Fruit fly (Drosophila melanogaster) whole organism, embryonic: ENCODE data around the gene tai.
A peak's percentile ranks its signal among the peaks of the same experiment; 100 is the strongest.

Experiments used
- Ada2b ChIP-seq: fragments of 200-800 bp; sonication (Bioruptor generic); IDR thresholded peaks from 2 replicates; pipeline ENCODE4 v1.3.6; 2022; ENCODE audit warnings: missing biosample characterization, missing genetic modification characterization
- Atf6 ChIP-seq: fragments of 200-800 bp; sonication (Bioruptor generic); IDR thresholded peaks from 2 replicates; pipeline ENCODE4 v1.3.6; 2022; ENCODE audit warnings: missing biosample characterization, missing genetic modification characterization
- CG1024 ChIP-seq: fragments of 200-800 bp; sonication (Bioruptor generic); IDR thresholded peaks from 2 replicates; pipeline ENCODE4 v1.3.6; 2022; ENCODE audit warnings: missing biosample characterization, missing genetic modification characterization
- CG10274 ChIP-seq: fragments of 200-800 bp; sonication (Bioruptor generic); optimal IDR thresholded peaks from 3 replicates; lab custom pipeline; 2017; ENCODE audit warnings: missing biosample characterization, mild to moderate bottlenecking, missing genetic modification characterization
- CG11504 ChIP-seq: fragments of 200-800 bp; sonication (Bioruptor generic); optimal IDR thresholded peaks from 3 replicates; lab custom pipeline; 2019; ENCODE audit warnings: missing biosample characterization, mild to moderate bottlenecking, missing genetic modification characterization, moderate library complexity
- CG12071 ChIP-seq: fragments of 200-800 bp; sonication (Bioruptor generic); optimal IDR thresholded peaks from 3 replicates; lab custom pipeline; 2018; ENCODE audit warnings: missing biosample characterization, mild to moderate bottlenecking, missing genetic modification characterization
- CG12391 ChIP-seq: fragments of 200-800 bp; sonication (Bioruptor generic); optimal IDR thresholded peaks from 3 replicates; lab custom pipeline; 2018; ENCODE audit warnings: missing biosample characterization, mild to moderate bottlenecking, missing genetic modification characterization, moderate library complexity
- CG13624 ChIP-seq: fragments of 200-800 bp; sonication (Bioruptor generic); optimal IDR thresholded peaks from 2 replicates; lab custom pipeline; 2016; ENCODE audit warnings: missing biosample characterization, missing genetic modification characterization
- CG13775 ChIP-seq: fragments of 200-800 bp; sonication (Bioruptor generic); optimal IDR thresholded peaks from 3 replicates; lab custom pipeline; 2017; ENCODE audit warnings: missing biosample characterization, mild to moderate bottlenecking, missing genetic modification characterization
- CG15696 ChIP-seq: fragments of 200-800 bp; sonication (Bioruptor generic); optimal IDR thresholded peaks from 2 replicates; lab custom pipeline; 2019; ENCODE audit warnings: missing biosample characterization, mild to moderate bottlenecking, missing genetic modification characterization, moderate library complexity
- CG17186 ChIP-seq: fragments of 200-800 bp; sonication (Bioruptor generic); optimal IDR thresholded peaks from 3 replicates; lab custom pipeline; 2017; ENCODE audit warnings: missing biosample characterization, missing genetic modification reagents, missing genetic modification characterization
- CG2120 ChIP-seq: fragments of 200-800 bp; sonication (Bioruptor generic); optimal IDR thresholded peaks from 3 replicates; lab custom pipeline; 2016; ENCODE audit warnings: missing biosample characterization, missing genetic modification characterization
- CG30020 ChIP-seq: fragments of 200-800 bp; optimal IDR thresholded peaks from 2 replicates; lab custom pipeline; 2019; ENCODE audit warnings: missing biosample characterization, mild to moderate bottlenecking, missing genetic modification characterization, moderate library complexity
- CG31224 ChIP-seq: fragments of 200-800 bp; sonication (Bioruptor generic); IDR thresholded peaks from 2 replicates; pipeline ENCODE4 v1.3.6; 2022; ENCODE audit warnings: missing biosample characterization, missing genetic modification characterization
- CG3838 ChIP-seq: fragments of 200-800 bp; sonication (Bioruptor generic); optimal IDR thresholded peaks from 3 replicates; lab custom pipeline; 2016; ENCODE audit warnings: missing biosample characterization, missing genetic modification characterization
- CG4360 ChIP-seq: fragments of 200-800 bp; sonication (Bioruptor generic); IDR thresholded peaks from 2 replicates; pipeline ENCODE4 v1.3.6; 2022; ENCODE audit warnings: missing biosample characterization, missing genetic modification characterization
- CG4707 ChIP-seq: fragments of 200-800 bp; sonication (Bioruptor generic); optimal IDR thresholded peaks from 2 replicates; lab custom pipeline; 2018; ENCODE audit warnings: missing biosample characterization, mild to moderate bottlenecking, missing genetic modification characterization, moderate library complexity
- CG4730 ChIP-seq: fragments of 200-800 bp; sonication (Bioruptor generic); IDR thresholded peaks from 2 replicates; pipeline ENCODE4 v1.3.6; 2022; ENCODE audit warnings: missing biosample characterization, missing genetic modification characterization
- CG4854 ChIP-seq: fragments of 200-800 bp; sonication (Bioruptor generic); optimal IDR thresholded peaks from 2 replicates; lab custom pipeline; 2016; ENCODE audit warnings: missing biosample characterization, missing genetic modification characterization, inconsistent platforms
- CG6689 ChIP-seq: fragments of 200-800 bp; sonication (Bioruptor generic); IDR thresholded peaks from 2 replicates; pipeline ENCODE4 v1.3.6; 2022; ENCODE audit warnings: missing biosample characterization, missing genetic modification characterization
- CG7271 ChIP-seq: fragments of 200-800 bp; sonication (Bioruptor generic); optimal IDR thresholded peaks from 2 replicates; lab custom pipeline; 2018; ENCODE audit warnings: missing biosample characterization, mild to moderate bottlenecking, missing genetic modification characterization, moderate library complexity
- CG8478 ChIP-seq: fragments of >200 bp; optimal IDR thresholded peaks from 2 replicates; lab custom pipeline; 2018
- CG8924 ChIP-seq: fragments of 200-800 bp; optimal IDR thresholded peaks from 3 replicates; lab custom pipeline; 2019; ENCODE audit warnings: missing biosample characterization, mild to moderate bottlenecking, missing genetic modification characterization, moderate library complexity
- D19A ChIP-seq: fragments of 200-800 bp; optimal IDR thresholded peaks from 3 replicates; lab custom pipeline; 2019; ENCODE audit warnings: missing biosample characterization, mild to moderate bottlenecking, missing genetic modification characterization, moderate library complexity
- Dip2 ChIP-seq: fragments of 200-800 bp; sonication (Bioruptor generic); IDR thresholded peaks from 2 replicates; pipeline ENCODE4 v1.3.6; 2022; ENCODE audit warnings: missing biosample characterization, missing genetic modification characterization
- H15 ChIP-seq: fragments of 200-800 bp; sonication (Bioruptor generic); IDR thresholded peaks from 3 replicates; pipeline ENCODE4 v1.3.6; 2022; ENCODE audit warnings: missing biosample characterization, missing genetic modification characterization
- Hr39 ChIP-seq: fragments of >200 bp; optimal IDR thresholded peaks from 2 replicates; lab custom pipeline; 2017
- Hsf ChIP-seq: fragments of 200-800 bp; sonication (Bioruptor generic); optimal IDR thresholded peaks from 3 replicates; lab custom pipeline; 2016; ENCODE audit warnings: missing biosample characterization, missing genetic modification characterization
- Meics ChIP-seq: fragments of 200-800 bp; sonication (Bioruptor generic); optimal IDR thresholded peaks from 2 replicates; lab custom pipeline; 2017; ENCODE audit warnings: missing biosample characterization, mild to moderate bottlenecking, missing genetic modification characterization
- Neu2 ChIP-seq: fragments of 200-800 bp; sonication (Bioruptor generic); optimal IDR thresholded peaks from 3 replicates; lab custom pipeline; 2016; ENCODE audit warnings: missing biosample characterization, missing genetic modification characterization, borderline replicate concordance
- Oli ChIP-seq: fragments of 200-800 bp; sonication (Bioruptor generic); optimal IDR thresholded peaks from 2 replicates; lab custom pipeline; 2018; ENCODE audit warnings: missing biosample characterization, mild to moderate bottlenecking, missing genetic modification characterization, moderate library complexity
- Spps ChIP-seq: fragments of 200-800 bp; sonication (Bioruptor generic); optimal IDR thresholded peaks from 2 replicates; lab custom pipeline; 2018; ENCODE audit warnings: missing biosample characterization, mild to moderate bottlenecking, missing genetic modification characterization
- ap ChIP-seq: fragments of 200-800 bp; sonication (Bioruptor generic); IDR thresholded peaks from 2 replicates; pipeline ENCODE4 v1.3.6; 2022; ENCODE audit warnings: missing biosample characterization, missing genetic modification characterization
- cg ChIP-seq: fragments of 200-800 bp; sonication (Bioruptor generic); optimal IDR thresholded peaks from 3 replicates; lab custom pipeline; 2019; ENCODE audit warnings: missing biosample characterization, mild to moderate bottlenecking, missing genetic modification characterization, moderate library complexity
- chif ChIP-seq, 2 experiments: fragments of 200-800 bp; sonication (Bioruptor generic); optimal IDR thresholded peaks; 3 replicates each; lab custom pipeline; 2016; ENCODE audit warnings: missing biosample characterization in 2 of 2, missing genetic modification characterization in 2 of 2
- eyg ChIP-seq: fragments of 200-800 bp; sonication (Bioruptor generic); optimal IDR thresholded peaks from 3 replicates; lab custom pipeline; 2016; ENCODE audit warnings: missing biosample characterization, missing genetic modification characterization
- fd102C ChIP-seq: fragments of 200-800 bp; sonication (Bioruptor generic); optimal IDR thresholded peaks from 2 replicates; lab custom pipeline; 2018; ENCODE audit warnings: missing biosample characterization, mild to moderate bottlenecking, missing genetic modification characterization, moderate library complexity
- gce ChIP-seq: fragments of 200-800 bp; sonication (Bioruptor generic); IDR thresholded peaks from 3 replicates; pipeline ENCODE4 v1.3.6; 2022; ENCODE audit warnings: missing biosample characterization, missing genetic modification characterization
- gro ChIP-seq: fragments of 200-800 bp; sonication (Bioruptor generic); optimal IDR thresholded peaks from 2 replicates; lab custom pipeline; 2016; ENCODE audit warnings: missing biosample characterization, missing genetic modification characterization
- hbn ChIP-seq: fragments of 200-800 bp; sonication (Bioruptor generic); IDR thresholded peaks from 2 replicates; pipeline ENCODE4 v1.3.6; 2022; ENCODE audit warnings: missing biosample characterization, missing genetic modification characterization; ENCODE audit not compliant: partially characterized antibody
- ken ChIP-seq: fragments of 200-800 bp; sonication (Bioruptor generic); IDR thresholded peaks from 3 replicates; pipeline ENCODE4 v1.3.6; 2022; ENCODE audit warnings: missing biosample characterization, missing genetic modification characterization
- mld ChIP-seq: fragments of 200-800 bp; sonication (Bioruptor generic); IDR thresholded peaks from 3 replicates; pipeline ENCODE4 v1.3.6; 2022; ENCODE audit warnings: missing biosample characterization, missing genetic modification characterization; ENCODE audit not compliant: partially characterized antibody
- onecut ChIP-seq: fragments of 200-800 bp; sonication (Bioruptor generic); IDR thresholded peaks from 2 replicates; pipeline ENCODE4 v1.3.6; 2022; ENCODE audit warnings: missing biosample characterization, missing genetic modification characterization
- p53 ChIP-seq: fragments of 200-800 bp; sonication (Bioruptor generic); optimal IDR thresholded peaks from 2 replicates; lab custom pipeline; 2016; ENCODE audit warnings: missing biosample characterization, missing genetic modification characterization
- schlank ChIP-seq: fragments of 200-800 bp; sonication (Bioruptor generic); optimal IDR thresholded peaks from 2 replicates; lab custom pipeline; 2018; ENCODE audit warnings: missing biosample characterization, mild to moderate bottlenecking, missing genetic modification characterization
- seq ChIP-seq: fragments of 200-800 bp; sonication (Bioruptor generic); IDR thresholded peaks from 2 replicates; pipeline ENCODE4 v1.3.6; 2022; ENCODE audit warnings: missing biosample characterization, missing genetic modification characterization
- shn ChIP-seq: fragments of 200-800 bp; sonication (Bioruptor generic); optimal IDR thresholded peaks from 3 replicates; lab custom pipeline; 2016; ENCODE audit warnings: missing biosample characterization, missing genetic modification characterization
- sisA ChIP-seq: fragments of 200-800 bp; sonication (Bioruptor generic); IDR thresholded peaks from 2 replicates; pipeline ENCODE4 v1.3.6; 2022; ENCODE audit warnings: missing biosample characterization, missing genetic modification characterization
- toy ChIP-seq: fragments of 200-800 bp; sonication (Bioruptor generic); IDR thresholded peaks from 2 replicates; pipeline ENCODE4 v1.3.6; 2022; ENCODE audit warnings: missing biosample characterization, missing genetic modification characterization
- wdn ChIP-seq: fragments of 200-800 bp; sonication (Bioruptor generic); IDR thresholded peaks from 2 replicates; pipeline ENCODE4 v1.3.6; 2022; ENCODE audit warnings: missing biosample characterization, missing genetic modification characterization
- yki ChIP-seq: fragments of >200 bp; optimal IDR thresholded peaks from 3 replicates; lab custom pipeline; 2018
- zfh1 ChIP-seq: fragments of 200-800 bp; sonication (Bioruptor generic); IDR thresholded peaks from 3 replicates; pipeline ENCODE4 v1.3.6; 2022; ENCODE audit warnings: missing biosample characterization, missing genetic modification characterization

Gene tai

dm6 chr2L:9166399-9166980, at the start of gene tai, which contains the start of gene CG9586 (continued):
- TF ChIP-seq schlank (tag; lab: Kevin White, UChicago) (peak; percentile 40), Oli (tag; lab: Kevin White, UChicago) (peak; percentile 71), CG13775 (GFP tag; lab: Kevin White, UChicago) (peak; percentile 93), Neu2 (GFP tag; lab: Kevin White, UChicago) (no peak), Dip2 (no peak), hbn (peak; percentile 56), H15 (GFP tag; lab: Robert Waterston, UW) (peak; percentile 70; the same call in 2 of the 3 replicates), sisA (peak; percentile 73; the same call in 1 of the 2 replicates), CG2120 (GFP tag; lab: Kevin White, UChicago) (peak; percentile 79), D19A (tag; lab: Kevin White, UChicago) (peak; percentile 49), CG7271 (peak; percentile 89), CG4730 (GFP tag; lab: Robert Waterston, UW) (0 out of 2 replicates have a peak, but pooled peaks have one; percentile 49), CG12391 (tag; lab: Kevin White, UChicago) (peak; percentile 96), CG4707 (GFP tag; lab: Kevin White, UChicago) (peak; percentile 14), gro (GFP tag; lab: Kevin White, UChicago) (no peak), Spps (tag; lab: Kevin White, UChicago) (peak; percentile 79), fd102C (GFP tag; lab: Kevin White, UChicago) (no peak), CG11504 (tag; lab: Kevin White, UChicago) (peak; percentile 62), wdn (GFP tag; lab: Robert Waterston, UW) (peak; percentile 77), CG4360 (GFP tag; lab: Robert Waterston, UW) (peak; percentile 62; the same call in 1 of the 2 replicates), seq (GFP tag; lab: Robert Waterston, UW) (peak; percentile 46; the same call in 1 of the 2 replicates), Meics (peak; percentile 77), eyg (no peak), CG4854 (peak; percentile 12), CG13624 (GFP tag; lab: Kevin White, UChicago) (peak; percentile 48), mld (GFP tag; lab: Robert Waterston, UW) (no peak), CG1024 (peak; percentile 53; the same call in 1 of the 2 replicates), CG3838 (GFP tag; lab: Kevin White, UChicago) (no peak), CG30020 (tag; lab: Kevin White, UChicago) (peak; percentile 58), CG8924 (peak; percentile 90), ken (GFP tag; lab: Robert Waterston, UW) (peak; percentile 87), CG17186 (GFP tag; lab: Kevin White, UChicago) (peak; percentile 50), cg (GFP tag; lab: Kevin White, UChicago) (no peak), toy (no peak), CG8478 (lab: Kevin White, UChicago) (no peak), Hsf (GFP tag; lab: Kevin White, UChicago) (peak; percentile 72), CG15696 (peak; percentile 90), Hr39 (lab: Kevin White, UChicago) (no peak), ap (GFP tag; lab: Robert Waterston, UW) (peak; percentile 67), shn (GFP tag; lab: Kevin White, UChicago) (no peak), CG12071 (GFP tag; lab: Kevin White, UChicago) (no peak), chif (GFP tag; optimal IDR thresholded peaks at IDR 0.05; lab: Kevin White, UChicago) (peak in 1 of 2 experiments; percentile 57), CG31224 (GFP tag; lab: Robert Waterston, UW) (peak; percentile 57), Atf6 (GFP tag; lab: Robert Waterston, UW) (peak; percentile 87), zfh1 (GFP tag; lab: Robert Waterston, UW) (peak; percentile 91), gce (no peak), yki (lab: Kevin White, UChicago) (no peak), CG10274 (no peak), Ada2b (GFP tag; lab: Robert Waterston, UW) (peak; percentile 65), onecut (GFP tag; lab: Robert Waterston, UW) (no peak), p53 (peak; percentile 61), CG6689 (GFP tag; lab: Robert Waterston, UW) (peak; percentile 81)
